Worm (Caenorhabditis elegans) whole organism, L2 larva: Measurements from ENCODE around the gene ZK686.3.

ENCODE experiments used
- C34F6.9 ChIP-seq: fragments of 150-350 bp; optimal IDR thresholded peaks from 2 replicates; lab custom pipeline; 2014; ENCODE audit warnings: missing biosample characterization, missing genetic modification characterization
- F13H6.1 ChIP-seq: sonication (generic microtip); optimal IDR thresholded peaks from 2 replicates; lab custom pipeline; 2016; ENCODE audit warnings: missing genetic modification characterization, missing compliant biosample characterization
- R02D3.7 ChIP-seq: fragments of 150-350 bp; optimal IDR thresholded peaks from 2 replicates; lab custom pipeline; 2014; ENCODE audit warnings: missing biosample characterization, missing genetic modification characterization
- Y55F3AM.14 ChIP-seq: fragments of 200-800 bp; sonication (Bioruptor generic); optimal IDR thresholded peaks from 2 replicates; lab custom pipeline; 2018; ENCODE audit warnings: mild to moderate bottlenecking, missing genetic modification characterization, missing compliant biosample characterization
- ZK546.5 ChIP-seq: sonication (generic microtip); optimal IDR thresholded peaks from 2 replicates; lab custom pipeline; 2017; ENCODE audit warnings: missing biosample characterization, missing genetic modification characterization
- alr-1 ChIP-seq: fragments of 150-350 bp; optimal IDR thresholded peaks from 2 replicates; lab custom pipeline; 2014; ENCODE audit warnings: missing biosample characterization, missing genetic modification characterization
- aly-2 ChIP-seq: fragments of 150-350 bp; optimal IDR thresholded peaks from 2 replicates; lab custom pipeline; 2014; ENCODE audit warnings: missing biosample characterization, missing genetic modification characterization
- ama-1 ChIP-seq: fragments of 150-350 bp; optimal IDR thresholded peaks from 2 replicates; lab custom pipeline; 2018; ENCODE audit warnings: inconsistent platforms
- blmp-1 ChIP-seq: sonication (generic microtip); optimal IDR thresholded peaks from 2 replicates; lab custom pipeline; 2017; ENCODE audit warnings: missing genetic modification characterization, mild to moderate bottlenecking, missing compliant biosample characterization, antibody characterized with exemption, moderate library complexity; ENCODE audit not compliant: insufficient read depth
- ceh-16 ChIP-seq: fragments of 150-350 bp; optimal IDR thresholded peaks from 2 replicates; lab custom pipeline; 2014; ENCODE audit warnings: missing biosample characterization, missing genetic modification characterization
- ceh-82 ChIP-seq: fragments of 150-350 bp; optimal IDR thresholded peaks from 2 replicates; lab custom pipeline; 2014; ENCODE audit warnings: missing biosample characterization, missing genetic modification characterization
- crh-2 ChIP-seq: sonication (generic microtip); optimal IDR thresholded peaks from 2 replicates; lab custom pipeline; 2017; ENCODE audit warnings: missing biosample characterization, missing genetic modification characterization
- dmd-4 ChIP-seq: sonication (generic microtip); optimal IDR thresholded peaks from 2 replicates; lab custom pipeline; 2017; ENCODE audit warnings: missing biosample characterization, missing genetic modification characterization
- egl-27 ChIP-seq: sonication (generic microtip); optimal IDR thresholded peaks from 3 replicates; lab custom pipeline; 2017; ENCODE audit warnings: missing biosample characterization, missing genetic modification reagents, missing genetic modification characterization
- elt-1 ChIP-seq: fragments of 150-350 bp; optimal IDR thresholded peaks from 2 replicates; lab custom pipeline; 2014; ENCODE audit warnings: missing biosample characterization, missing genetic modification characterization
- elt-3 ChIP-seq: sonication (generic microtip); optimal IDR thresholded peaks from 2 replicates; lab custom pipeline; 2017; ENCODE audit warnings: missing biosample characterization, missing genetic modification characterization
- fos-1 ChIP-seq: fragments of 150-350 bp; optimal IDR thresholded peaks from 2 replicates; lab custom pipeline; 2014; ENCODE audit warnings: missing biosample characterization, missing genetic modification characterization
- gmeb-1 ChIP-seq: fragments of 150-350 bp; optimal IDR thresholded peaks from 2 replicates; lab custom pipeline; 2014; ENCODE audit warnings: missing biosample characterization, missing genetic modification characterization
- lin-11 ChIP-seq: fragments of 150-350 bp; sonication (generic microtip); optimal IDR thresholded peaks from 2 replicates; lab custom pipeline; 2014; ENCODE audit warnings: missing biosample characterization, missing genetic modification characterization, inconsistent platforms, mixed read lengths
- lin-13 ChIP-seq: fragments of 150-350 bp; optimal IDR thresholded peaks from 2 replicates; lab custom pipeline; 2014; ENCODE audit warnings: missing biosample characterization, missing genetic modification reagents, missing genetic modification characterization
- lin-39 ChIP-seq: fragments of 150-350 bp; optimal IDR thresholded peaks from 2 replicates; lab custom pipeline; 2014; ENCODE audit warnings: missing biosample characterization, missing genetic modification reagents, missing genetic modification characterization
- lsy-2 ChIP-seq, 2 experiments: fragments of 150-350 bp in 1 of 2; sonication (generic microtip) in 1 of 2; optimal IDR thresholded peaks; 2 replicates each; lab custom pipeline; 2014 to 2017; ENCODE audit warnings: missing biosample characterization in 2 of 2, missing genetic modification characterization in 2 of 2
- mab-5 ChIP-seq: fragments of 150-350 bp; optimal IDR thresholded peaks from 2 replicates; lab custom pipeline; 2014; ENCODE audit warnings: missing biosample characterization, missing genetic modification characterization
- mbf-1 ChIP-seq: sonication (generic microtip); optimal IDR thresholded peaks from 2 replicates; lab custom pipeline; 2017; ENCODE audit warnings: missing biosample characterization, missing genetic modification characterization
- mdl-1 ChIP-seq, 2 experiments: fragments of 150-350 bp in 1 of 2; sonication (generic microtip) in 1 of 2; optimal IDR thresholded peaks; 2 replicates each; lab custom pipeline; 2017; ENCODE audit warnings: missing biosample characterization in 2 of 2, missing genetic modification characterization in 2 of 2
- nhr-10 ChIP-seq: sonication (generic microtip); optimal IDR thresholded peaks from 2 replicates; lab custom pipeline; 2017; ENCODE audit warnings: missing biosample characterization, missing genetic modification characterization
- nhr-11 ChIP-seq: fragments of 150-350 bp; optimal IDR thresholded peaks from 2 replicates; lab custom pipeline; 2014; ENCODE audit warnings: missing biosample characterization, missing genetic modification characterization
- nhr-12 ChIP-seq: fragments of 150-350 bp; optimal IDR thresholded peaks from 2 replicates; lab custom pipeline; 2014; ENCODE audit warnings: missing biosample characterization, missing genetic modification characterization
- nhr-129 ChIP-seq: fragments of 150-350 bp; optimal IDR thresholded peaks from 2 replicates; lab custom pipeline; 2014; ENCODE audit warnings: missing biosample characterization, missing genetic modification characterization
- nhr-21 ChIP-seq: fragments of 150-350 bp; optimal IDR thresholded peaks from 2 replicates; lab custom pipeline; 2014; ENCODE audit warnings: missing biosample characterization, missing genetic modification characterization
- nhr-23 ChIP-seq: fragments of 150-350 bp; optimal IDR thresholded peaks from 2 replicates; lab custom pipeline; 2014; ENCODE audit warnings: missing biosample characterization, missing genetic modification reagents, missing genetic modification characterization
- nhr-237 ChIP-seq: fragments of 150-350 bp; optimal IDR thresholded peaks from 2 replicates; lab custom pipeline; 2014; ENCODE audit warnings: missing biosample characterization, missing genetic modification characterization
- nhr-25 ChIP-seq: fragments of 150-350 bp; sonication (generic microtip); optimal IDR thresholded peaks from 3 replicates; lab custom pipeline; 2014; ENCODE audit warnings: missing biosample characterization, missing genetic modification characterization
- nhr-6 ChIP-seq: fragments of 150-350 bp; optimal IDR thresholded peaks from 2 replicates; lab custom pipeline; 2014; ENCODE audit warnings: missing biosample characterization, missing genetic modification characterization
- nhr-77 ChIP-seq: fragments of 150-350 bp; optimal IDR thresholded peaks from 2 replicates; lab custom pipeline; 2014; ENCODE audit warnings: missing biosample characterization, missing genetic modification characterization
- peb-1 ChIP-seq: fragments of 150-350 bp; optimal IDR thresholded peaks from 2 replicates; lab custom pipeline; 2014; ENCODE audit warnings: missing biosample characterization, missing genetic modification characterization
- sem-4 ChIP-seq: fragments of 150-350 bp; optimal IDR thresholded peaks from 2 replicates; lab custom pipeline; 2014; ENCODE audit warnings: missing biosample characterization, missing genetic modification reagents, missing genetic modification characterization
- skn-1 ChIP-seq: sonication (generic microtip); optimal IDR thresholded peaks from 2 replicates; lab custom pipeline; 2017; ENCODE audit warnings: missing biosample characterization, missing genetic modification characterization
- sma-3 ChIP-seq: sonication (generic microtip); optimal IDR thresholded peaks from 2 replicates; lab custom pipeline; 2016; ENCODE audit warnings: missing genetic modification reagents, missing genetic modification characterization, missing compliant biosample characterization
- sma-9 ChIP-seq, 2 experiments: fragments of 150-350 bp in 1 of 2; sonication (generic microtip) in 1 of 2; optimal IDR thresholded peaks; 2 replicates each; lab custom pipeline; 2014 to 2016; ENCODE audit warnings: missing genetic modification characterization in 2 of 2, mild to moderate bottlenecking in 1 of 2, missing biosample characterization in 1 of 2, missing compliant biosample characterization in 1 of 2, missing genetic modification reagents in 1 of 2, moderate library complexity in 1 of 2
- snpc-4 ChIP-seq: fragments of 150-350 bp; optimal IDR thresholded peaks from 2 replicates; lab custom pipeline; 2014; ENCODE audit warnings: missing biosample characterization, missing genetic modification characterization
- unc-39 ChIP-seq: fragments of 150-350 bp; optimal IDR thresholded peaks from 2 replicates; lab custom pipeline; 2014; ENCODE audit warnings: missing biosample characterization, missing genetic modification characterization
- unc-55 ChIP-seq: fragments of 150-350 bp; sonication (generic microtip); optimal IDR thresholded peaks from 3 replicates; lab custom pipeline; 2014; ENCODE audit warnings: missing biosample characterization, missing genetic modification reagents, missing genetic modification characterization
- unc-62 ChIP-seq: fragments of 150-350 bp; optimal IDR thresholded peaks from 2 replicates; lab custom pipeline; 2014; ENCODE audit warnings: missing biosample characterization, missing genetic modification reagents, missing genetic modification characterization
- zag-1 ChIP-seq: fragments of 150-350 bp; optimal IDR thresholded peaks from 2 replicates; lab custom pipeline; 2014; ENCODE audit warnings: missing biosample characterization, missing genetic modification characterization
- ztf-1 ChIP-seq: fragments of 200-800 bp; sonication (Bioruptor generic); conservative IDR thresholded peaks from 2 replicates; pipeline ENCODE4 v1.3.6; 2022; ENCODE audit warnings: missing genetic modification characterization, missing compliant biosample characterization
- ztf-11 ChIP-seq: sonication (generic microtip); optimal IDR thresholded peaks from 2 replicates; lab custom pipeline; 2017; ENCODE audit warnings: missing biosample characterization, missing genetic modification characterization
- ztf-4 ChIP-seq: fragments of 150-350 bp; optimal IDR thresholded peaks from 2 replicates; lab custom pipeline; 2014; ENCODE audit warnings: missing biosample characterization, missing genetic modification characterization

The ZK686.3 gene

ce11 chrIII:7729534-7730061 lies 39.3 kb downstream of the ZK686.3 start, which contains the start of gene ZK112.4 (continued):
- peak; percentile 42 for TF ChIP-seq sma-3 (GFP tag; lab: Kevin White, UChicago)
- TF ChIP-seq, all 48 proteins: peak for 25

DNA sequence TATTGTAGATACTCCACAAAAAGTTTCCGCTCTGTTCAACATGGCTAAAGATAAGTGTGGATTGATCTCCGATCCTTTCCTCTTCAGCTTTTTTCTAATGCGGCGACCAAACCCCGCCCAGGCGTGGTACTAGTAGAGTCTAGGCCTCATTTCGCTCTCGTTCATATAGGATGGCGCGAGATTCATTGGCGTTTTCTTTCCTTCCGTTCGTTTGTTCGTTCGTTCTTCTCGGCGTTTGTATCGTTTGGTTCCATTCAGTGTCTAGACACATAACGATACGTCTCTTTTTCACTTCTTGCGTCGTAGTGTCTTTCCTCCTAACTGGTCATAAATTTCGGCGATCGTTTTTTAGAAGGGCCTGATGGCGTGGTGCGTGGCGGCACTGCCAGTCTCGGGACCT lies 39.8 kb downstream of the ZK686.3 start:
- TF ChIP-seq zag-1 (tag; lab: Kevin White, UChicago) (no peak), alr-1 (no peak), nhr-6 (no peak), nhr-10 (no peak), ZK546.5 (tag; lab: Kevin White, UChicago) (no peak), dmd-4 (tag; lab: Kevin White, UChicago) (no peak), Y55F3AM.14 (GFP tag; lab: Kevin White, UChicago) (no peak), aly-2 (tag; lab: Kevin White, UChicago) (no peak), unc-39 (tag; lab: Kevin White, UChicago) (no peak), sem-4 (no peak), sma-3 (GFP tag; lab: Kevin White, UChicago) (no peak), mdl-1 (tag; optimal IDR thresholded peaks at IDR 0.05; lab: Kevin White, UChicago) (no peak), peb-1 (tag; lab: Kevin White, UChicago) (no peak)

- TF ChIP-seq ztf-1 (GFP tag; lab: Robert Waterston, UW) (no peak), ztf-4 (tag; lab: Kevin White, UChicago) (peak; percentile 22), elt-3 (no peak), lin-11 (tag; lab: Kevin White, UChicago) (no peak), Y55F3AM.14 (GFP tag; lab: Kevin White, UChicago) (peak; percentile 35), gmeb-1 (peak; percentile 49), sem-4 (peak; percentile 74), nhr-6 (peak; percentile 3), unc-55 (GFP tag; lab: Kevin White, UChicago) (peak; percentile 69), egl-27 (no peak), ZK546.5 (tag; lab: Kevin White, UChicago) (no peak), mdl-1 (tag; optimal IDR thresholded peaks at IDR 0.05; lab: Kevin White, UChicago) (peak; percentile 18 to 19), nhr-129 (peak; percentile 74), sma-9 (GFP tag; optimal IDR thresholded peaks at IDR 0.05; lab: Kevin White, UChicago) (peak; percentile 59), sma-9 (tag; optimal IDR thresholded peaks at IDR 0.05; lab: Kevin White, UChicago) (no peak), ceh-82 (tag; lab: Kevin White, UChicago) (no peak), nhr-21 (peak; percentile 50), nhr-25 (peak; percentile 45), F13H6.1 (tag; lab: Kevin White, UChicago) (peak; percentile 49), snpc-4 (tag; lab: Kevin White, UChicago) (no peak), unc-62 (GFP tag; lab: Kevin White, UChicago) (no peak), lin-39 (tag; lab: Kevin White, UChicago) (no peak), aly-2 (tag; lab: Kevin White, UChicago) (no peak), lin-13 (peak; percentile 47), elt-1 (no peak), dmd-4 (tag; lab: Kevin White, UChicago) (no peak), nhr-11 (no peak), mbf-1 (tag; lab: Kevin White, UChicago) (no peak), nhr-23 (no peak), nhr-10 (no peak), alr-1 (no peak), R02D3.7 (tag; lab: Kevin White, UChicago) (no peak), C34F6.9 (peak; percentile 66), peb-1 (tag; lab: Kevin White, UChicago) (no peak), skn-1 (tag; lab: Kevin White, UChicago) (no peak), zag-1 (tag; lab: Kevin White, UChicago) (peak; percentile 44), fos-1 (tag; lab: Kevin White, UChicago) (peak; percentile 94), nhr-237 (tag; lab: Kevin White, UChicago) (no peak), ztf-11 (tag; lab: Kevin White, UChicago) (no peak), lsy-2 (tag; optimal IDR thresholded peaks at IDR 0.05; lab: Kevin White, UChicago) (peak in 1 of 2 experiments; percentile 76), ama-1 (lab: Kevin White, UChicago) (peak; percentile 50), blmp-1 (tag; lab: Kevin White, UChicago) (peak; percentile 82), nhr-77 (tag; lab: Kevin White, UChicago) (no peak), mab-5 (tag; lab: Kevin White, UChicago) (no peak), ceh-16 (tag; lab: Kevin White, UChicago) (no peak), unc-39 (tag; lab: Kevin White, UChicago) (no peak), crh-2 (peak; percentile 99), nhr-12 (tag; lab: Kevin White, UChicago) (no peak), sma-3 (GFP tag; lab: Kevin White, UChicago) (peak; percentile 83)
Measured at ce11 chrIII:7728494-7728893, 40.4 kb downstream of the ZK686.3 start.
